Worm (Caenorhabditis elegans) whole organism, L1 larva: ENCODE data around the gene Y15E3A.4.

ENCODE experiments used
- blmp-1 ChIP-seq: fragments of 150-350 bp; optimal IDR thresholded peaks from 2 replicates; lab custom pipeline; 2014; ENCODE audit warnings: missing biosample characterization, missing genetic modification characterization
- ceh-82 ChIP-seq, 3 experiments: fragments of 150-350 bp in 1 of 3; sonication (generic microtip) in 2 of 3; optimal IDR thresholded peaks; 2 replicates each; lab custom pipeline; 2014 to 2017; ENCODE audit warnings: missing biosample characterization in 3 of 3, missing genetic modification characterization in 3 of 3
- efl-3 ChIP-seq: fragments of 200-800 bp; sonication (Bioruptor generic); optimal IDR thresholded peaks from 2 replicates; lab custom pipeline; 2018; ENCODE audit warnings: mild to moderate bottlenecking, missing genetic modification characterization, missing compliant biosample characterization
- egl-27 ChIP-seq, 2 experiments: fragments of 150-350 bp in 1 of 2; sonication (generic microtip); optimal IDR thresholded peaks; 3 replicates each; lab custom pipeline; 2017 to 2018; ENCODE audit warnings: missing biosample characterization in 2 of 2, missing genetic modification characterization in 2 of 2, missing genetic modification reagents in 2 of 2
- elt-2 ChIP-seq: sonication (generic microtip); optimal IDR thresholded peaks from 2 replicates; lab custom pipeline; 2016; ENCODE audit warnings: missing genetic modification characterization, mild to moderate bottlenecking, inconsistent platforms, missing compliant biosample characterization, missing genetic modification reagents
- hlh-4 ChIP-seq: sonication (generic microtip); optimal IDR thresholded peaks from 2 replicates; lab custom pipeline; 2016; ENCODE audit warnings: mild to moderate bottlenecking, missing genetic modification characterization, missing compliant biosample characterization
- irx-1 ChIP-seq: sonication (generic microtip); optimal IDR thresholded peaks from 2 replicates; lab custom pipeline; 2016; ENCODE audit warnings: missing genetic modification characterization, missing compliant biosample characterization
- lin-13 ChIP-seq: fragments of 150-350 bp; optimal IDR thresholded peaks from 2 replicates; lab custom pipeline; 2014; ENCODE audit warnings: missing biosample characterization, missing genetic modification reagents, missing genetic modification characterization
- nhr-76 ChIP-seq: sonication (generic microtip); optimal IDR thresholded peaks from 2 replicates; lab custom pipeline; 2017; ENCODE audit warnings: missing biosample characterization, missing genetic modification characterization
- nhr-77 ChIP-seq: fragments of 150-350 bp; optimal IDR thresholded peaks from 2 replicates; lab custom pipeline; 2014; ENCODE audit warnings: missing biosample characterization, missing genetic modification characterization
- sup-37 ChIP-seq: fragments of 200-800 bp; sonication (Bioruptor generic); optimal IDR thresholded peaks from 2 replicates; lab custom pipeline; 2018; ENCODE audit warnings: mild to moderate bottlenecking, missing genetic modification characterization, missing compliant biosample characterization

DNA sequence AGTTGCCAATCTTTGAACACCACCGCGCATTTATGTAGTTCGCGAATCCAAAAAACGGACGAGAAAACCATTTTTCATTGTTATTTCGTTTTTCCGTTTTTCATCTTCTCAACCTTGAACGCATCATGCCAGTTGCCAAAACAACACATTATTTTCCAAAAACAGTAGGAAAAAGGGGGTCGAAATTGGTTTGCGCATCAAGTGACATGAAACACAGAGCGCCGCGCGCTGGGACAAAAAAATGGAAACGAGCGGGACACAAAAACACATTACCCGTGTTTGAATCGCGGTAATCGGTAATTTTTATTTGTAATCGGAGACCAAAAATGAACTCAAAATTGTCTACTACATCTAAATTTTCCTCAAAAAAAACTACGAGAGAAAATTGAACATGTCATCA, 5.6 kb downstream of the Y15E3A.4 start:
- TF ChIP-seq lin-13 (GFP tag; lab: Kevin White, UChicago) (no peak), ceh-82 (tag; optimal IDR thresholded peaks at IDR 0.05; lab: Kevin White, UChicago) (no peak), hlh-4 (tag; lab: Kevin White, UChicago) (no peak), irx-1 (no peak), blmp-1 (tag; lab: Kevin White, UChicago) (peak; percentile 57), nhr-77 (tag; lab: Kevin White, UChicago) (no peak), egl-27 (tag; optimal IDR thresholded peaks at IDR 0.05; lab: Kevin White, UChicago) (no peak), nhr-76 (tag; lab: Kevin White, UChicago) (no peak), efl-3 (GFP tag; lab: Kevin White, UChicago) (no peak), elt-2 (tag; lab: Kevin White, UChicago) (no peak), sup-37 (GFP tag; lab: Kevin White, UChicago) (no peak)
